Worm (Caenorhabditis elegans) whole organism, young adult: ENCODE results near the gene Y59H11AM.1.

ENCODE experiments used
- B0019.2 ChIP-seq: fragments of 200-800 bp; sonication (Bioruptor generic); conservative IDR thresholded peaks from 2 replicates; pipeline ENCODE4 v1.3.6; 2022; ENCODE audit warnings: missing genetic modification reagents, missing genetic modification characterization, missing compliant biosample characterization
- B0336.3 ChIP-seq: fragments of 200-800 bp; sonication (Bioruptor generic); IDR thresholded peaks from 2 replicates; pipeline ENCODE4 v1.3.6; 2022; ENCODE audit warnings: missing genetic modification characterization, missing compliant biosample characterization
- C06A6.2 ChIP-seq: fragments of 200-800 bp; sonication (Bioruptor generic); conservative IDR thresholded peaks from 2 replicates; pipeline ENCODE4 v1.3.6; 2022; ENCODE audit warnings: missing genetic modification characterization, missing compliant biosample characterization
- F22D6.2 ChIP-seq: sonication (generic microtip); optimal IDR thresholded peaks from 2 replicates; lab custom pipeline; 2016; ENCODE audit warnings: mild to moderate bottlenecking, missing genetic modification characterization, missing compliant biosample characterization
- F33H1.4 ChIP-seq: fragments of 200-800 bp; sonication (Bioruptor generic); IDR thresholded peaks from 2 replicates; pipeline ENCODE4 v1.3.6; 2022; ENCODE audit warnings: missing genetic modification reagents, missing genetic modification characterization, missing compliant biosample characterization
- F49E8.2 ChIP-seq: sonication (generic microtip); optimal IDR thresholded peaks from 3 replicates; lab custom pipeline; 2017; ENCODE audit warnings: missing genetic modification characterization, mild to moderate bottlenecking, missing compliant biosample characterization, antibody characterized with exemption, moderate library complexity; ENCODE audit not compliant: insufficient read depth
- F55B11.4 ChIP-seq: sonication (generic microtip); optimal IDR thresholded peaks from 2 replicates; lab custom pipeline; 2016; ENCODE audit warnings: missing compliant biosample characterization, missing genetic modification characterization, borderline replicate concordance; ENCODE audit not compliant: insufficient read depth
- Y67H2A.10 ChIP-seq: fragments of 200-800 bp; sonication (Bioruptor generic); conservative IDR thresholded peaks from 2 replicates; pipeline ENCODE4 v1.3.6; 2022; ENCODE audit warnings: missing genetic modification reagents, missing genetic modification characterization, missing compliant biosample characterization
- akir-1 ChIP-seq: fragments of 200-800 bp; sonication (Bioruptor generic); optimal IDR thresholded peaks from 2 replicates; lab custom pipeline; 2018; ENCODE audit warnings: mild to moderate bottlenecking, missing genetic modification characterization, moderate library complexity, missing compliant biosample characterization
- ama-1 ChIP-seq, 3 experiments: fragments of 150-350 bp in 1 of 3; sonication (generic microtip) in 2 of 3; optimal IDR thresholded peaks; 2 replicates each; lab custom pipeline; 2014 to 2018; ENCODE audit warnings: missing biosample characterization in 2 of 3, missing genetic modification characterization in 2 of 3, missing genetic modification reagents in 2 of 3
- aptf-3 ChIP-seq: fragments of 200-800 bp; sonication (Bioruptor generic); IDR thresholded peaks from 2 replicates; pipeline ENCODE4 v1.3.6; 2022; ENCODE audit warnings: missing genetic modification characterization, missing compliant biosample characterization
- atf-7 ChIP-seq: sonication (generic microtip); optimal IDR thresholded peaks from 2 replicates; lab custom pipeline; 2017; ENCODE audit warnings: mild to moderate bottlenecking, missing genetic modification characterization, missing compliant biosample characterization
- bed-2 ChIP-seq: fragments of 200-800 bp; sonication (Bioruptor generic); IDR thresholded peaks from 2 replicates; pipeline ENCODE4 v1.3.6; 2022; ENCODE audit warnings: missing genetic modification reagents, missing genetic modification characterization, missing compliant biosample characterization
- cebp-1 ChIP-seq, 2 experiments: fragments of 200-800 bp in 1 of 2; sonication (Bioruptor generic) in 1 of 2; sonication (generic microtip) in 1 of 2; IDR thresholded peaks in 1 of 2; optimal IDR thresholded peaks in 1 of 2; 2 replicates each; pipeline versions ENCODE4 v1.3.6 to Lab custom; 2017 to 2022; ENCODE audit warnings: missing compliant biosample characterization in 2 of 2, missing genetic modification characterization in 2 of 2, mild to moderate bottlenecking in 1 of 2, missing genetic modification reagents in 1 of 2, moderate library complexity in 1 of 2
- ceh-100 ChIP-seq: fragments of 200-800 bp; sonication (Bioruptor generic); IDR thresholded peaks from 2 replicates; pipeline ENCODE4 v1.3.6; 2022; ENCODE audit warnings: missing genetic modification reagents, missing genetic modification characterization, missing compliant biosample characterization
- ceh-40 ChIP-seq: fragments of 200-800 bp; sonication (Bioruptor generic); IDR thresholded peaks from 2 replicates; pipeline ENCODE4 v1.3.6; 2022; ENCODE audit warnings: missing genetic modification characterization, missing compliant biosample characterization
- ceh-79 ChIP-seq: sonication (generic microtip); optimal IDR thresholded peaks from 2 replicates; lab custom pipeline; 2017; ENCODE audit warnings: mild to moderate bottlenecking, missing genetic modification characterization, missing compliant biosample characterization
- chd-7 ChIP-seq: sonication (generic microtip); optimal IDR thresholded peaks from 2 replicates; lab custom pipeline; 2016; ENCODE audit warnings: mild to moderate bottlenecking, missing genetic modification characterization, moderate library complexity, missing compliant biosample characterization
- efl-1 ChIP-seq: fragments of 150-350 bp; optimal IDR thresholded peaks from 2 replicates; lab custom pipeline; 2014; ENCODE audit warnings: missing biosample characterization, missing genetic modification reagents, missing genetic modification characterization
- ekl-4 ChIP-seq: fragments of 200-800 bp; sonication (Bioruptor generic); IDR thresholded peaks from 2 replicates; pipeline ENCODE4 v1.3.6; 2022; ENCODE audit warnings: missing genetic modification reagents, missing genetic modification characterization, missing compliant biosample characterization
- ets-4 ChIP-seq: fragments of 200-800 bp; sonication (Bioruptor generic); optimal IDR thresholded peaks from 2 replicates; lab custom pipeline; 2018; ENCODE audit warnings: mild to moderate bottlenecking, missing genetic modification characterization, missing compliant biosample characterization
- gei-17 ChIP-seq: fragments of 200-800 bp; sonication (Bioruptor generic); optimal IDR thresholded peaks from 2 replicates; lab custom pipeline; 2018; ENCODE audit warnings: mild to moderate bottlenecking, missing genetic modification characterization, missing compliant biosample characterization
- hlh-12 ChIP-seq: sonication (generic microtip); optimal IDR thresholded peaks from 2 replicates; lab custom pipeline; 2016; ENCODE audit warnings: missing genetic modification characterization, missing compliant biosample characterization
- hmg-20 ChIP-seq: fragments of 200-800 bp; sonication (Bioruptor generic); IDR thresholded peaks from 2 replicates; pipeline ENCODE4 v1.3.6; 2022; ENCODE audit warnings: missing genetic modification reagents, missing genetic modification characterization, missing compliant biosample characterization
- hsf-1 ChIP-seq: fragments of 200-800 bp; sonication (Bioruptor generic); IDR thresholded peaks from 2 replicates; pipeline ENCODE4 v1.3.6; 2022; ENCODE audit warnings: missing genetic modification reagents, missing genetic modification characterization, missing compliant biosample characterization
- lin-26 ChIP-seq: fragments of 200-800 bp; sonication (Bioruptor generic); IDR thresholded peaks from 2 replicates; pipeline ENCODE4 v1.3.6; 2022; ENCODE audit warnings: missing genetic modification reagents, missing genetic modification characterization, missing compliant biosample characterization
- lin-35 ChIP-seq, 3 experiments: fragments of 150-350 bp in 2 of 3; sonication (generic microtip) in 1 of 3; optimal IDR thresholded peaks; 2 replicates each; lab custom pipeline; 2014 to 2018; ENCODE audit warnings: missing biosample characterization in 3 of 3, missing genetic modification characterization in 3 of 3, missing genetic modification reagents in 3 of 3
- madf-10 ChIP-seq: sonication (generic microtip); optimal IDR thresholded peaks from 2 replicates; lab custom pipeline; 2016; ENCODE audit warnings: mild to moderate bottlenecking, missing genetic modification characterization, missing compliant biosample characterization
- madf-3 ChIP-seq: fragments of 200-800 bp; sonication (Bioruptor generic); IDR thresholded peaks from 2 replicates; pipeline ENCODE4 v1.3.6; 2022; ENCODE audit warnings: missing genetic modification reagents, missing genetic modification characterization, missing compliant biosample characterization
- madf-6 ChIP-seq: fragments of 200-800 bp; sonication (Bioruptor generic); IDR thresholded peaks from 2 replicates; pipeline ENCODE4 v1.3.6; 2022; ENCODE audit warnings: missing genetic modification reagents, missing genetic modification characterization, missing compliant biosample characterization
- madf-8 ChIP-seq: fragments of 200-800 bp; sonication (Bioruptor generic); conservative IDR thresholded peaks from 2 replicates; pipeline ENCODE4 v1.3.6; 2022; ENCODE audit warnings: missing genetic modification reagents, missing genetic modification characterization, missing compliant biosample characterization
- mcd-1 ChIP-seq: fragments of 200-800 bp; sonication (Bioruptor generic); IDR thresholded peaks from 2 replicates; pipeline ENCODE4 v1.3.6; 2022; ENCODE audit warnings: missing genetic modification reagents, missing genetic modification characterization, missing compliant biosample characterization
- mel-28 ChIP-seq: sonication (generic microtip); optimal IDR thresholded peaks from 2 replicates; lab custom pipeline; 2016; ENCODE audit warnings: borderline replicate concordance, mild to moderate bottlenecking, missing genetic modification characterization, missing compliant biosample characterization
- mxl-1 ChIP-seq: sonication (generic microtip); optimal IDR thresholded peaks from 2 replicates; lab custom pipeline; 2016; ENCODE audit warnings: missing genetic modification characterization, missing compliant biosample characterization
- nfya-2 ChIP-seq: fragments of 200-800 bp; sonication (Bioruptor generic); IDR thresholded peaks from 2 replicates; pipeline ENCODE4 v1.3.6; 2022; ENCODE audit warnings: missing genetic modification reagents, missing genetic modification characterization, missing compliant biosample characterization
- pha-4 ChIP-seq: fragments of 150-350 bp; sonication (generic microtip); optimal IDR thresholded peaks from 2 replicates; lab custom pipeline; 2014; ENCODE audit warnings: missing biosample characterization, missing genetic modification reagents, missing genetic modification characterization
- rcor-1 ChIP-seq: fragments of 200-800 bp; sonication (Bioruptor generic); IDR thresholded peaks from 2 replicates; pipeline ENCODE4 v1.3.6; 2022; ENCODE audit warnings: missing genetic modification reagents, missing genetic modification characterization, missing compliant biosample characterization
- repo-1 ChIP-seq: sonication (generic microtip); optimal IDR thresholded peaks from 2 replicates; lab custom pipeline; 2017; ENCODE audit warnings: mild to moderate bottlenecking, missing genetic modification characterization, missing compliant biosample characterization
- rpc-1 ChIP-seq, 2 experiments: fragments of 150-350 bp in 1 of 2; sonication (generic microtip) in 1 of 2; optimal IDR thresholded peaks; 2 replicates each; lab custom pipeline; 2014 to 2018; ENCODE audit warnings: missing biosample characterization in 1 of 2, missing genetic modification characterization in 1 of 2, missing genetic modification reagents in 1 of 2, missing genotype in 1 of 2
- snpc-1.1 ChIP-seq: sonication (generic microtip); optimal IDR thresholded peaks from 2 replicates; lab custom pipeline; 2017; ENCODE audit warnings: missing genetic modification characterization, mild to moderate bottlenecking, missing compliant biosample characterization, antibody characterized with exemption, moderate library complexity, missing genotype, missing genetic modification reagents; ENCODE audit not compliant: insufficient read depth
- sptf-2 ChIP-seq: fragments of 200-800 bp; sonication (Bioruptor generic); optimal IDR thresholded peaks from 2 replicates; lab custom pipeline; 2018; ENCODE audit warnings: mild to moderate bottlenecking, missing genetic modification characterization, missing compliant biosample characterization
- tbp1 ChIP-seq: fragments of 200-800 bp; sonication (Bioruptor generic); optimal IDR thresholded peaks from 2 replicates; lab custom pipeline; 2018; ENCODE audit warnings: mild to moderate bottlenecking, missing genetic modification characterization, missing compliant biosample characterization
- unc-130 ChIP-seq: sonication (generic microtip); optimal IDR thresholded peaks from 2 replicates; lab custom pipeline; 2016; ENCODE audit warnings: missing genetic modification reagents, missing genetic modification characterization, missing compliant biosample characterization
- ztf-28 ChIP-seq: fragments of 200-800 bp; sonication (Bioruptor generic); IDR thresholded peaks from 2 replicates; pipeline ENCODE4 v1.3.6; 2022; ENCODE audit warnings: missing genetic modification reagents, missing genetic modification characterization, missing compliant biosample characterization

Gene Y59H11AM.1

ce11 chrIV:8526050-8526449 is 45.2 kb upstream of the Y59H11AM.1 start (continued):
- TF ChIP-seq mxl-1 (no peak), F33H1.4 (GFP tag; lab: Robert Waterston, UW) (no peak), aptf-3 (no peak), B0336.3 (GFP tag; lab: Robert Waterston, UW) (no peak), akir-1 (GFP tag; lab: Kevin White, UChicago) (no peak), B0019.2 (GFP tag; lab: Robert Waterston, UW) (no peak)

- no peak for TF ChIP-seq C06A6.2 (GFP tag; lab: Robert Waterston, UW)
- no peak for TF ChIP-seq ztf-28
- TF ChIP-seq snpc-1.1 (tag; lab: Kevin White, UChicago), result no peak
- TF ChIP-seq F22D6.2 (tag; lab: Kevin White, UChicago), result no peak
- no peak for TF ChIP-seq bed-2 (GFP tag; lab: Robert Waterston, UW)
- TF ChIP-seq ceh-79 (tag; lab: Kevin White, UChicago), result no peak
- no peak for TF ChIP-seq F49E8.2 (tag; lab: Kevin White, UChicago)
- TF ChIP-seq nfya-2 (GFP tag; lab: Robert Waterston, UW), result no peak
- no peak for TF ChIP-seq ceh-100 (GFP tag; lab: Robert Waterston, UW)
- TF ChIP-seq ama-1 (optimal IDR thresholded peaks at IDR 0.05; lab: Kevin White, UChicago), result no peak
- no peak for TF ChIP-seq ama-1 (GFP tag; optimal IDR thresholded peaks at IDR 0.05; lab: Kevin White, UChicago)
- TF ChIP-seq chd-7 (tag; lab: Kevin White, UChicago), result no peak
- TF ChIP-seq cebp-1 (GFP tag; IDR thresholded peaks at IDR 0.05; lab: Robert Waterston, UW), result no peak
- no peak for TF ChIP-seq cebp-1 (tag; optimal IDR thresholded peaks at IDR 0.05; lab: Kevin White, UChicago)
- no peak for TF ChIP-seq akir-1 (GFP tag; lab: Kevin White, UChicago)
Observed at ce11 chrIV:8526579-8526978, 44.7 kb upstream of the Y59H11AM.1 start.

ce11 chrIV:8527598-8528012 is 43.6 kb upstream of the Y59H11AM.1 start:
- TF ChIP-seq F33H1.4 (GFP tag; lab: Robert Waterston, UW) (no peak), rcor-1 (GFP tag; lab: Robert Waterston, UW) (no peak), rpc-1 (optimal IDR thresholded peaks at IDR 0.05; lab: Kevin White, UChicago) (no peak), rpc-1 (tag; optimal IDR thresholded peaks at IDR 0.05; lab: Kevin White, UChicago) (no peak), ets-4 (GFP tag; lab: Kevin White, UChicago) (peak; percentile 97), mel-28 (tag; lab: Kevin White, UChicago) (no peak), hmg-20 (GFP tag; lab: Robert Waterston, UW) (no peak), madf-8 (no peak), nfya-2 (GFP tag; lab: Robert Waterston, UW) (no peak), gei-17 (GFP tag; lab: Kevin White, UChicago) (peak; percentile 70), madf-6 (no peak; the same call in 1 of the 2 replicates), lin-35 (GFP tag; optimal IDR thresholded peaks at IDR 0.05; lab: Kevin White, UChicago) (peak in 1 of 3 experiments; percentile 14), mcd-1 (GFP tag; lab: Robert Waterston, UW) (peak; percentile 36; the same call in 1 of the 2 replicates), hlh-12 (tag; lab: Kevin White, UChicago) (no peak), hsf-1 (GFP tag; lab: Robert Waterston, UW) (peak; percentile 70; the same call in 1 of the 2 replicates), madf-3 (GFP tag; lab: Robert Waterston, UW) (no peak), tbp1 (GFP tag; lab: Kevin White, UChicago) (peak; percentile 68), Y67H2A.10 (GFP tag; lab: Robert Waterston, UW) (no peak), atf-7 (peak; percentile 98), ama-1 (optimal IDR thresholded peaks at IDR 0.05; lab: Kevin White, UChicago) (no peak), ama-1 (GFP tag; optimal IDR thresholded peaks at IDR 0.05; lab: Kevin White, UChicago) (no peak), lin-26 (GFP tag; lab: Robert Waterston, UW) (0 out of 2 replicates have a peak, but pooled peaks have one; percentile 17), unc-130 (GFP tag; lab: Kevin White, UChicago) (no peak), F55B11.4 (tag; lab: Kevin White, UChicago) (no peak), efl-1 (GFP tag; lab: Kevin White, UChicago) (no peak), pha-4 (peak; percentile 78), madf-10 (tag; lab: Kevin White, UChicago) (peak; percentile 86), B0019.2 (GFP tag; lab: Robert Waterston, UW) (no peak), ceh-40 (GFP tag; lab: Robert Waterston, UW) (no peak), sptf-2 (GFP tag; lab: Kevin White, UChicago) (peak; percentile 22), ekl-4 (GFP tag; lab: Robert Waterston, UW) (no peak), repo-1 (tag; lab: Kevin White, UChicago) (peak; percentile 43)
